Fruit fly (Drosophila melanogaster) whole organism, wandering third instar larva: ENCODE data around the gene lgs.

ENCODE experiments used
- Hr78 ChIP-seq: fragments of >200 bp; optimal IDR thresholded peaks from 2 replicates; lab custom pipeline; 2017; ENCODE audit warnings: missing biosample characterization, missing genetic modification characterization
- Mio ChIP-seq: sonication (Bioruptor generic); optimal IDR thresholded peaks from 2 replicates; lab custom pipeline; 2016; ENCODE audit warnings: missing biosample characterization, missing genetic modification characterization
- N ChIP-seq: fragments of >200 bp; optimal IDR thresholded peaks from 2 replicates; lab custom pipeline; 2018; ENCODE audit warnings: missing biosample characterization, missing external identifiers, missing genetic modification characterization
- br ChIP-seq: fragments of 200-800 bp; sonication (Bioruptor generic); optimal IDR thresholded peaks from 2 replicates; lab custom pipeline; 2016; ENCODE audit warnings: missing biosample characterization, missing genetic modification characterization
- h ChIP-seq: fragments of 200-800 bp; sonication (Bioruptor generic); optimal IDR thresholded peaks from 3 replicates; lab custom pipeline; 2016; ENCODE audit warnings: missing biosample characterization, mild to moderate bottlenecking, missing genetic modification characterization
- rgr ChIP-seq: fragments of 200-800 bp; sonication (Bioruptor generic); optimal IDR thresholded peaks from 3 replicates; lab custom pipeline; 2016; ENCODE audit warnings: missing biosample characterization, mild to moderate bottlenecking, missing genetic modification characterization
- usp ChIP-seq: fragments of >200 bp; optimal IDR thresholded peaks from 2 replicates; lab custom pipeline; 2017; ENCODE audit warnings: missing biosample characterization, missing genetic modification characterization
- woc ChIP-seq: sonication (Bioruptor generic); optimal IDR thresholded peaks from 2 replicates; lab custom pipeline; 2016; ENCODE audit warnings: missing biosample characterization, mild to moderate bottlenecking, missing genetic modification characterization

DNA sequence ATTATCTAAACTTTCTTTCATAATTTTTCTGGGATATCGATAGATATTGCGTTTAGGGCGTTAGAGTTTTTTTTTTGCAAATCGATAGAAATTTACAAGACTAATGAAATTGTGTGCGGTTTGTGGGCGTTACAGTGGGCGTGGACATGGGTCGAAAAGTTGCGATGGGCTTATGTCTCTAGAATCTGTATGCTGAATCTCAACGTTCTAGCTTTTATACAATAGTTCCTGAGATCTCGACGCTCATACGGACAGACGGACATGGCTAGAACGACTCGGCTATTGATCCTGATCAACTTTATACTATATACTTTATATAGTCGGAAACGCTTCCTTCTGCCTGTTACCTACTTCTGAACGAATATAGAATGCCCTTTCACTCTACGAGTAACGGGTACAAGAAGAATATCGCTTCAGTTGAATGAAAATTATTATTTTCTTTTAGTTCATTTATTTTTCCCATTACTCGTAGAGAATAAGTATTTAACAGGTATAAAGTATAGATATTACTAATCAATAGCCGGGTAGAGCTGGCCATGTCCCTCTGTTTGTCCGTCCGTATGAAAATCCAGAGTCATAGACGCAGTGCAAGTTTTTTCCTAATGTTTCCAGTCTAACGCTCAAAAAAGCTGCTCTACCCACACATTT lies 40.7 kb downstream of the lgs start:
- TF ChIP-seq woc (GFP tag; lab: Kevin White, UChicago) (no peak), usp (GFP tag; lab: Kevin White, UChicago) (no peak), Hr78 (GFP tag; lab: Kevin White, UChicago) (no peak), Mio (GFP tag; lab: Kevin White, UChicago) (no peak), rgr (GFP tag; lab: Kevin White, UChicago) (no peak), h (GFP tag; lab: Kevin White, UChicago) (no peak), N (GFP tag; lab: Kevin White, UChicago) (no peak), br (no peak)
